Fruit fly (Drosophila melanogaster) whole organism, embryonic: ENCODE data around the gene CG14383.

Experiments
- CG11696 ChIP-seq: fragments of 200-800 bp; sonication (Bioruptor generic); IDR thresholded peaks from 2 replicates; pipeline ENCODE4 v1.3.6; 2022; ENCODE audit warnings: missing biosample characterization, missing genetic modification characterization
- CG15269 ChIP-seq: fragments of 200-800 bp; sonication (Bioruptor generic); optimal IDR thresholded peaks from 2 replicates; lab custom pipeline; 2018; ENCODE audit warnings: missing biosample characterization, mild to moderate bottlenecking, missing genetic modification characterization, moderate library complexity
- CG15479 ChIP-seq: fragments of 200-800 bp; sonication (Bioruptor generic); optimal IDR thresholded peaks from 3 replicates; lab custom pipeline; 2019; ENCODE audit warnings: missing biosample characterization, mild to moderate bottlenecking, missing genetic modification characterization, moderate library complexity
- CG16863 ChIP-seq: fragments of 200-800 bp; sonication (Bioruptor generic); optimal IDR thresholded peaks from 3 replicates; lab custom pipeline; 2016; ENCODE audit warnings: missing biosample characterization, missing genetic modification characterization
- CG17802 ChIP-seq: fragments of 200-800 bp; sonication (Bioruptor generic); optimal IDR thresholded peaks from 2 replicates; lab custom pipeline; 2018; ENCODE audit warnings: missing biosample characterization, mild to moderate bottlenecking, missing genetic modification characterization, moderate library complexity
- CG2202 ChIP-seq: fragments of 200-800 bp; sonication (Bioruptor generic); optimal IDR thresholded peaks from 2 replicates; lab custom pipeline; 2018; ENCODE audit warnings: missing biosample characterization, mild to moderate bottlenecking, missing genetic modification characterization
- CG2678 ChIP-seq: fragments of 200-800 bp; sonication (Bioruptor generic); optimal IDR thresholded peaks from 3 replicates; lab custom pipeline; 2019; ENCODE audit warnings: missing biosample characterization, mild to moderate bottlenecking, missing genetic modification characterization, moderate library complexity
- CG34376 ChIP-seq: fragments of 200-800 bp; sonication (Bioruptor generic); optimal IDR thresholded peaks from 2 replicates; lab custom pipeline; 2018; ENCODE audit warnings: missing biosample characterization, mild to moderate bottlenecking, missing genetic modification characterization
- CG43689 ChIP-seq: fragments of 200-800 bp; sonication (Bioruptor generic); IDR thresholded peaks from 2 replicates; pipeline ENCODE4 v1.3.6; 2022; ENCODE audit warnings: missing biosample characterization, missing genetic modification characterization
- CG4424 ChIP-seq: fragments of 200-800 bp; sonication (Bioruptor generic); optimal IDR thresholded peaks from 3 replicates; lab custom pipeline; 2016; ENCODE audit warnings: missing biosample characterization, missing genetic modification characterization
- CG6175 ChIP-seq: fragments of 200-800 bp; sonication (Bioruptor generic); IDR thresholded peaks from 3 replicates; pipeline ENCODE4 v1.3.6; 2022; ENCODE audit warnings: missing biosample characterization, missing genetic modification characterization
- CG6254 ChIP-seq: fragments of 200-800 bp; sonication (Bioruptor generic); optimal IDR thresholded peaks from 3 replicates; lab custom pipeline; 2017; ENCODE audit warnings: mild to moderate bottlenecking, missing biosample characterization, missing genetic modification reagents, missing genetic modification characterization
- CG6813 ChIP-seq: fragments of 200-800 bp; sonication (Bioruptor generic); optimal IDR thresholded peaks from 2 replicates; lab custom pipeline; 2017; ENCODE audit warnings: missing biosample characterization, missing genetic modification characterization, mild to moderate bottlenecking, moderate library complexity, missing genetic modification reagents
- CG6854 ChIP-seq: fragments of 200-800 bp; sonication (Bioruptor generic); optimal IDR thresholded peaks from 3 replicates; lab custom pipeline; 2017; ENCODE audit warnings: missing biosample characterization, mild to moderate bottlenecking, missing genetic modification characterization
- CG7372 ChIP-seq: fragments of 200-800 bp; sonication (Bioruptor generic); IDR thresholded peaks from 2 replicates; pipeline ENCODE4 v1.3.6; 2022; ENCODE audit warnings: missing biosample characterization, missing genetic modification characterization
- CG7987 ChIP-seq: fragments of 200-800 bp; sonication (Bioruptor generic); optimal IDR thresholded peaks from 2 replicates; lab custom pipeline; 2018; ENCODE audit warnings: missing biosample characterization, mild to moderate bottlenecking, missing genetic modification characterization, moderate library complexity
- CG8089 ChIP-seq: fragments of 200-800 bp; sonication (Bioruptor generic); optimal IDR thresholded peaks from 3 replicates; lab custom pipeline; 2016; ENCODE audit warnings: missing biosample characterization, missing genetic modification characterization
- D19A ChIP-seq: fragments of 200-800 bp; optimal IDR thresholded peaks from 3 replicates; lab custom pipeline; 2019; ENCODE audit warnings: missing biosample characterization, mild to moderate bottlenecking, missing genetic modification characterization, moderate library complexity
- Doc2 ChIP-seq: fragments of 200-800 bp; sonication (Bioruptor generic); IDR thresholded peaks from 2 replicates; pipeline ENCODE4 v1.3.6; 2022; ENCODE audit warnings: missing biosample characterization, missing genetic modification characterization
- GATAe ChIP-seq: fragments of 200-800 bp; sonication (Bioruptor generic); conservative IDR thresholded peaks from 2 replicates; pipeline ENCODE4 v1.3.6; 2022; ENCODE audit warnings: missing biosample characterization, missing genetic modification characterization
- Hand ChIP-seq: fragments of 200-800 bp; sonication (Bioruptor generic); optimal IDR thresholded peaks from 2 replicates; lab custom pipeline; 2017; ENCODE audit warnings: mild to moderate bottlenecking, missing biosample characterization, missing genetic modification reagents, missing genetic modification characterization
- Hey ChIP-seq: fragments of 200-800 bp; sonication (Bioruptor generic); optimal IDR thresholded peaks from 3 replicates; lab custom pipeline; 2018; ENCODE audit warnings: missing biosample characterization, mild to moderate bottlenecking, missing genetic modification characterization
- HmgZ ChIP-seq: fragments of 200-800 bp; sonication (Bioruptor generic); optimal IDR thresholded peaks from 2 replicates; lab custom pipeline; 2018; ENCODE audit warnings: missing biosample characterization, mild to moderate bottlenecking, missing genetic modification characterization
- Med ChIP-seq: fragments of 200-800 bp; sonication (Bioruptor generic); peaks from one replicate; lab custom pipeline; 2016; ENCODE audit warnings: missing biosample characterization, missing genetic modification characterization, mild to moderate bottlenecking, inconsistent platforms, moderate library complexity
- NK7.1 ChIP-seq: fragments of 200-800 bp; sonication (Bioruptor generic); optimal IDR thresholded peaks from 3 replicates; lab custom pipeline; 2016; ENCODE audit warnings: missing biosample characterization, missing genetic modification characterization
- Oaz ChIP-seq: fragments of 200-800 bp; sonication (Bioruptor generic); IDR thresholded peaks from 2 replicates; pipeline ENCODE4 v1.3.6; 2022; ENCODE audit warnings: missing biosample characterization, missing genetic modification characterization
- Pdp1 ChIP-seq, 2 experiments: fragments of 200-800 bp; sonication (Bioruptor generic); optimal IDR thresholded peaks; 3 replicates each; lab custom pipeline; 2016; ENCODE audit warnings: missing biosample characterization in 2 of 2, missing genetic modification characterization in 2 of 2, mild to moderate bottlenecking in 1 of 2, moderate library complexity in 1 of 2
- Sin3A ChIP-seq: fragments of >200 bp; optimal IDR thresholded peaks from 2 replicates; lab custom pipeline; 2018
- ab ChIP-seq: fragments of 200-800 bp; sonication (Bioruptor generic); optimal IDR thresholded peaks from 2 replicates; lab custom pipeline; 2016; ENCODE audit warnings: missing biosample characterization, missing genetic modification characterization
- ato ChIP-seq: fragments of 200-800 bp; sonication (Bioruptor generic); IDR thresholded peaks from 2 replicates; pipeline ENCODE4 v1.3.6; 2022; ENCODE audit warnings: missing biosample characterization, missing genetic modification characterization; ENCODE audit not compliant: partially characterized antibody
- chif ChIP-seq, 2 experiments: fragments of 200-800 bp; sonication (Bioruptor generic); optimal IDR thresholded peaks; 3 replicates each; lab custom pipeline; 2016; ENCODE audit warnings: missing biosample characterization in 2 of 2, missing genetic modification characterization in 2 of 2
- chinmo ChIP-seq: fragments of 200-800 bp; sonication (Bioruptor generic); IDR thresholded peaks from 4 replicates; pipeline ENCODE4 v1.3.6; 2022; ENCODE audit warnings: missing biosample characterization, missing genetic modification characterization; ENCODE audit not compliant: partially characterized antibody
- crol ChIP-seq: fragments of 200-800 bp; sonication (Bioruptor generic); IDR thresholded peaks from 2 replicates; pipeline ENCODE4 v1.3.6; 2022; ENCODE audit warnings: missing biosample characterization, missing genetic modification characterization
- exex ChIP-seq: fragments of 200-800 bp; sonication (Bioruptor generic); optimal IDR thresholded peaks from 4 replicates; lab custom pipeline; 2018; ENCODE audit warnings: missing biosample characterization, mild to moderate bottlenecking, missing genetic modification characterization, moderate library complexity
- ftz-f1 ChIP-seq: fragments of 200-800 bp; sonication (Bioruptor generic); optimal IDR thresholded peaks from 2 replicates; lab custom pipeline; 2016; ENCODE audit warnings: missing biosample characterization, missing genetic modification characterization
- grn ChIP-seq: fragments of 200-800 bp; sonication (Bioruptor generic); optimal IDR thresholded peaks from 3 replicates; lab custom pipeline; 2017; ENCODE audit warnings: missing biosample characterization, missing genetic modification characterization
- gro ChIP-seq: fragments of 200-800 bp; sonication (Bioruptor generic); optimal IDR thresholded peaks from 2 replicates; lab custom pipeline; 2016; ENCODE audit warnings: missing biosample characterization, missing genetic modification characterization
- gsb-n ChIP-seq: fragments of 200-800 bp; sonication (Bioruptor generic); optimal IDR thresholded peaks from 3 replicates; lab custom pipeline; 2018; ENCODE audit warnings: missing biosample characterization, mild to moderate bottlenecking, missing genetic modification characterization
- hkb ChIP-seq, 2 experiments: fragments of 200-800 bp in 1 of 2; fragments of >200 bp in 1 of 2; sonication (Bioruptor generic) in 1 of 2; IDR thresholded peaks in 1 of 2; optimal IDR thresholded peaks in 1 of 2; 2 replicates each; pipeline versions ENCODE4 v1.3.6 to Lab custom; 2017 to 2022; ENCODE audit warnings: missing biosample characterization in 1 of 2, missing genetic modification characterization in 1 of 2
- knrl ChIP-seq: fragments of 200-800 bp; sonication (Bioruptor generic); IDR thresholded peaks from 3 replicates; pipeline ENCODE4 v1.3.6; 2022; ENCODE audit warnings: missing biosample characterization, missing genetic modification characterization; ENCODE audit not compliant: partially characterized antibody
- lab ChIP-seq: fragments of 200-800 bp; sonication (Bioruptor generic); optimal IDR thresholded peaks from 3 replicates; lab custom pipeline; 2017; ENCODE audit warnings: missing biosample characterization, missing genetic modification characterization, mild to moderate bottlenecking, moderate library complexity, missing genetic modification reagents
- mirr ChIP-seq: fragments of 200-800 bp; sonication (Bioruptor generic); optimal IDR thresholded peaks from 3 replicates; lab custom pipeline; 2018; ENCODE audit warnings: missing biosample characterization, mild to moderate bottlenecking, missing genetic modification characterization
- pfk ChIP-seq: fragments of 200-800 bp; sonication (Bioruptor generic); optimal IDR thresholded peaks from 2 replicates; lab custom pipeline; 2018; ENCODE audit warnings: missing biosample characterization, mild to moderate bottlenecking, missing genetic modification characterization, moderate library complexity
- pros ChIP-seq: fragments of 200-800 bp; sonication (Bioruptor generic); optimal IDR thresholded peaks from 3 replicates; lab custom pipeline; 2019; ENCODE audit warnings: missing biosample characterization, mild to moderate bottlenecking, missing genetic modification characterization, moderate library complexity
- rib ChIP-seq: fragments of 200-800 bp; sonication (Bioruptor generic); IDR thresholded peaks from 2 replicates; pipeline ENCODE4 v1.3.6; 2022; ENCODE audit warnings: missing biosample characterization, missing genetic modification characterization
- run ChIP-seq: fragments of 200-800 bp; sonication (Bioruptor generic); optimal IDR thresholded peaks from 3 replicates; lab custom pipeline; 2018; ENCODE audit warnings: missing biosample characterization, mild to moderate bottlenecking, missing genetic modification characterization
- schlank ChIP-seq: fragments of 200-800 bp; sonication (Bioruptor generic); optimal IDR thresholded peaks from 2 replicates; lab custom pipeline; 2018; ENCODE audit warnings: missing biosample characterization, mild to moderate bottlenecking, missing genetic modification characterization
- slp2 ChIP-seq: fragments of 200-800 bp; sonication (Bioruptor generic); optimal IDR thresholded peaks from 2 replicates; lab custom pipeline; 2016; ENCODE audit warnings: missing biosample characterization, missing genetic modification characterization
- sug ChIP-seq: fragments of 200-800 bp; optimal IDR thresholded peaks from 2 replicates; lab custom pipeline; 2019; ENCODE audit warnings: missing biosample characterization, mild to moderate bottlenecking, missing genetic modification characterization, moderate library complexity

The CG14383 gene

dm6 chr3R:13018284-13018900, 30.1 kb upstream of the CG14383 start:
- TF ChIP-seq D19A (tag; lab: Kevin White, UChicago) (no peak), sug (tag; lab: Kevin White, UChicago) (peak; percentile 94), ab (GFP tag; lab: Kevin White, UChicago) (no peak), knrl (GFP tag; lab: Robert Waterston, UW) (no peak), CG6813 (no peak), chif (GFP tag; optimal IDR thresholded peaks at IDR 0.05; lab: Kevin White, UChicago) (no peak), lab (GFP tag; lab: Kevin White, UChicago) (no peak), Doc2 (GFP tag; lab: Robert Waterston, UW) (no peak), CG7372 (GFP tag; lab: Robert Waterston, UW) (no peak), CG17802 (tag; lab: Kevin White, UChicago) (no peak), ftz-f1 (peak; percentile 7), CG7987 (GFP tag; lab: Kevin White, UChicago) (peak; percentile 20), CG15479 (GFP tag; lab: Kevin White, UChicago) (peak; percentile 35), ato (GFP tag; lab: Robert Waterston, UW) (no peak), CG8089 (GFP tag; lab: Kevin White, UChicago) (no peak), CG15269 (no peak), CG2678 (tag; lab: Kevin White, UChicago) (no peak), GATAe (GFP tag; lab: Robert Waterston, UW) (peak; percentile 77), crol (peak; percentile 21; the same call in 1 of the 2 replicates), schlank (tag; lab: Kevin White, UChicago) (no peak), rib (0 out of 2 replicates have a peak, but pooled peaks have one; percentile 10), CG16863 (GFP tag; lab: Kevin White, UChicago) (no peak), CG11696 (GFP tag; lab: Robert Waterston, UW) (no peak), CG4424 (no peak), CG43689 (GFP tag; lab: Robert Waterston, UW) (no peak), HmgZ (tag; lab: Kevin White, UChicago) (peak; percentile 28), pfk (peak; percentile 1), gsb-n (tag; lab: Kevin White, UChicago) (no peak), Pdp1 (GFP tag; optimal IDR thresholded peaks at IDR 0.05; lab: Kevin White, UChicago) (peak in 1 of 2 experiments; percentile 74), chinmo (GFP tag; lab: Robert Waterston, UW) (peak; percentile 60; the same call in 1 of the 4 replicates), Hand (GFP tag; lab: Kevin White, UChicago) (peak; percentile 1), CG2202 (tag; lab: Kevin White, UChicago) (no peak), Sin3A (lab: Kevin White, UChicago) (no peak), run (peak; percentile 55), CG6175 (peak; percentile 67; the same call in 2 of the 3 replicates), grn (GFP tag; lab: Kevin White, UChicago) (peak; percentile 78), CG34376 (GFP tag; lab: Kevin White, UChicago) (peak; percentile 66), pros (peak; percentile 40), CG6854 (GFP tag; lab: Kevin White, UChicago) (no peak), exex (tag; lab: Kevin White, UChicago) (peak; percentile 90), mirr (GFP tag; lab: Kevin White, UChicago) (peak; percentile 86), gro (GFP tag; lab: Kevin White, UChicago) (peak; percentile 1), NK7.1 (GFP tag; lab: Kevin White, UChicago) (no peak), CG6254 (GFP tag; lab: Kevin White, UChicago) (peak; percentile 42), Med (GFP tag; lab: Kevin White, UChicago) (peak; percentile 11), Oaz (no peak), Hey (tag; lab: Kevin White, UChicago) (peak; percentile 4), slp2 (GFP tag; lab: Kevin White, UChicago) (no peak), hkb (optimal IDR thresholded peaks at IDR 0.05; lab: Kevin White, UChicago) (no peak), hkb (GFP tag; IDR thresholded peaks at IDR 0.05; lab: Robert Waterston, UW) (0 out of 2 replicates have a peak, but pooled peaks have one; percentile 24)
